Worm (Caenorhabditis elegans): ENCODE data around the gene kbp-2.

DNA sequence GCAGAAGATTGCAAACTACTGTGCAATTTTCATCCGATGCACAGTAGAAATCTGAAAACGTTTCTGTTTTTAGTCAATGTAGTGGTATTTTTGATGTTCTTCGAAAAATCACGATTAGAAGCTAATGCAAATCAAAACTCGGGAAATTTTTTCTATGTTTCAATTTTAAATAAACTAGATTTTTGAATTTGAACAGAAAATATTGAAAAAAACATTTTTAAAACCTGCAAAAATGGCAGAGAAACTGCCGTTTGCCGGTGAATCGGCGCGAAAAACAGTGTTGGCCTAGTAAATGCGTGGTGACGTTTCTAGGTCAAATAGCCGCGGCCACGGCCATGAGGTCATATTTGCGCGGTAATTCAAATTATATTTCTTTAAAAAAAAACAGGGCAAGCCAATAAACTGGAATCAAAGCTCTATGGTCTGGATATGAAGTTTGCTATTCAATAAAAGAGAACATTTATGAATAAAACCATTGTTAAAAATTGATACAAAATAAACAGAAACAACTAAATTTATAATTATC is 26.5 kb upstream of the kbp-2 start, which contains the start of gene set-2:
- TF ChIP-seq nhr-25 (tag; optimal IDR thresholded peaks at IDR 0.05) = peak; percentile 64
- TF ChIP-seq R02D3.7 (tag; optimal IDR thresholded peaks at IDR 0.05) = no peak
- peak; percentile 6 to 76 for TF ChIP-seq lsy-2 (tag; optimal IDR thresholded peaks at IDR 0.05)
- no peak for TF ChIP-seq nhr-11 (tag; optimal IDR thresholded peaks at IDR 0.05)
- TF ChIP-seq unc-62 (GFP tag; optimal IDR thresholded peaks at IDR 0.05) = no peak
- TF ChIP-seq ama-1 (optimal IDR thresholded peaks at IDR 0.05) = no peak
- no peak for TF ChIP-seq mab-5 (tag; optimal IDR thresholded peaks at IDR 0.05)
- TF ChIP-seq elt-3 (tag; optimal IDR thresholded peaks at IDR 0.05) = no peak
- TF ChIP-seq lin-11 (tag; optimal IDR thresholded peaks at IDR 0.05) = peak; percentile 28
- no peak for TF ChIP-seq snpc-4 (tag; optimal IDR thresholded peaks at IDR 0.05)
